Fruit fly (Drosophila melanogaster) whole organism, embryonic: ENCODE data around the gene CG9389.

ENCODE experiments used
- Atf3 ChIP-seq: fragments of 200-800 bp; sonication (Bioruptor generic); optimal IDR thresholded peaks from 3 replicates; lab custom pipeline; 2016; ENCODE audit warnings: missing biosample characterization, missing genetic modification characterization
- CG10959 ChIP-seq: fragments of 200-800 bp; sonication (Bioruptor generic); IDR thresholded peaks from 2 replicates; pipeline ENCODE4 v1.3.6; 2022; ENCODE audit warnings: missing biosample characterization, missing genetic modification characterization
- CG11093 ChIP-seq: fragments of 200-800 bp; sonication (Bioruptor generic); IDR thresholded peaks from 3 replicates; pipeline ENCODE4 v1.3.6; 2022; ENCODE audit warnings: missing biosample characterization, missing genetic modification characterization
- CG11504 ChIP-seq: fragments of 200-800 bp; sonication (Bioruptor generic); optimal IDR thresholded peaks from 3 replicates; lab custom pipeline; 2019; ENCODE audit warnings: missing biosample characterization, mild to moderate bottlenecking, missing genetic modification characterization, moderate library complexity
- CG12071 ChIP-seq: fragments of 200-800 bp; sonication (Bioruptor generic); optimal IDR thresholded peaks from 3 replicates; lab custom pipeline; 2018; ENCODE audit warnings: missing biosample characterization, mild to moderate bottlenecking, missing genetic modification characterization
- CG12155 ChIP-seq: fragments of 200-800 bp; sonication (Bioruptor generic); optimal IDR thresholded peaks from 3 replicates; lab custom pipeline; 2016; ENCODE audit warnings: missing biosample characterization, missing genetic modification characterization
- CG16863 ChIP-seq: fragments of 200-800 bp; sonication (Bioruptor generic); optimal IDR thresholded peaks from 3 replicates; lab custom pipeline; 2016; ENCODE audit warnings: missing biosample characterization, missing genetic modification characterization
- CG2120 ChIP-seq: fragments of 200-800 bp; sonication (Bioruptor generic); optimal IDR thresholded peaks from 3 replicates; lab custom pipeline; 2016; ENCODE audit warnings: missing biosample characterization, missing genetic modification characterization
- CG2875 ChIP-seq: fragments of 200-800 bp; sonication (Bioruptor generic); optimal IDR thresholded peaks from 2 replicates; lab custom pipeline; 2017; ENCODE audit warnings: missing biosample characterization, mild to moderate bottlenecking, missing genetic modification characterization, missing genetic modification reagents
- CG30403 ChIP-seq: fragments of 200-800 bp; sonication (Bioruptor generic); optimal IDR thresholded peaks from 3 replicates; lab custom pipeline; 2016; ENCODE audit warnings: missing biosample characterization, missing genetic modification characterization
- CG31441 ChIP-seq: fragments of 200-800 bp; sonication (Bioruptor generic); IDR thresholded peaks from 2 replicates; pipeline ENCODE4 v1.3.6; 2022; ENCODE audit warnings: missing biosample characterization, missing genetic modification characterization
- CG6254 ChIP-seq: fragments of 200-800 bp; sonication (Bioruptor generic); optimal IDR thresholded peaks from 3 replicates; lab custom pipeline; 2017; ENCODE audit warnings: mild to moderate bottlenecking, missing biosample characterization, missing genetic modification reagents, missing genetic modification characterization
- CG8388 ChIP-seq: fragments of 200-800 bp; sonication (Bioruptor generic); optimal IDR thresholded peaks from 2 replicates; lab custom pipeline; 2019; ENCODE audit warnings: missing biosample characterization, mild to moderate bottlenecking, missing genetic modification characterization, moderate library complexity
- CG8478 ChIP-seq: fragments of >200 bp; optimal IDR thresholded peaks from 2 replicates; lab custom pipeline; 2018
- Chrac-16 ChIP-seq: fragments of 200-800 bp; sonication (Bioruptor generic); optimal IDR thresholded peaks from 3 replicates; lab custom pipeline; 2016; ENCODE audit warnings: missing biosample characterization, missing genetic modification characterization
- HHEX ChIP-seq: fragments of 200-800 bp; sonication (Bioruptor generic); optimal IDR thresholded peaks from 3 replicates; lab custom pipeline; 2017; ENCODE audit warnings: missing biosample characterization, mild to moderate bottlenecking, missing genetic modification characterization, missing genetic modification reagents
- Hr51 ChIP-seq, 2 experiments: fragments of 200-800 bp; sonication (Bioruptor generic); optimal IDR thresholded peaks; 2 replicates in 1 of 2; 3 replicates in 1 of 2; lab custom pipeline; 2016 to 2018; ENCODE audit warnings: missing biosample characterization in 2 of 2, missing genetic modification characterization in 2 of 2, mild to moderate bottlenecking in 1 of 2, moderate library complexity in 1 of 2
- Hr78 ChIP-seq, 2 experiments: fragments of 200-800 bp in 1 of 2; fragments of >200 bp in 1 of 2; sonication (Bioruptor generic) in 1 of 2; optimal IDR thresholded peaks; 2 replicates each; lab custom pipeline; 2017 to 2019; ENCODE audit warnings: missing biosample characterization in 2 of 2, missing genetic modification characterization in 2 of 2, mild to moderate bottlenecking in 1 of 2, moderate library complexity in 1 of 2
- Kr ChIP-seq: fragments of 200-800 bp; sonication (Bioruptor generic); optimal IDR thresholded peaks from 2 replicates; lab custom pipeline; 2017; ENCODE audit warnings: missing biosample characterization, mild to moderate bottlenecking, missing genetic modification characterization
- Pdp1 ChIP-seq, 2 experiments: fragments of 200-800 bp; sonication (Bioruptor generic); optimal IDR thresholded peaks; 3 replicates each; lab custom pipeline; 2016; ENCODE audit warnings: missing biosample characterization in 2 of 2, missing genetic modification characterization in 2 of 2, mild to moderate bottlenecking in 1 of 2, moderate library complexity in 1 of 2
- Ravus ChIP-seq: fragments of 200-800 bp; sonication (Bioruptor generic); IDR thresholded peaks from 2 replicates; pipeline ENCODE4 v1.3.6; 2022; ENCODE audit warnings: missing biosample characterization, missing genetic modification characterization
- Rfx ChIP-seq: fragments of 200-800 bp; sonication (Bioruptor generic); IDR thresholded peaks from 2 replicates; pipeline ENCODE4 v1.3.6; 2022; ENCODE audit warnings: missing biosample characterization, missing genetic modification characterization
- Stat92E ChIP-seq, 3 experiments: fragments of >200 bp in 2 of 3; fragments of 200-800 bp in 1 of 3; sonication (Bioruptor generic) in 1 of 3; optimal IDR thresholded peaks; 2 replicates each; lab custom pipeline; 2017 to 2019; ENCODE audit warnings: missing biosample characterization in 3 of 3, missing genetic modification characterization in 3 of 3, mild to moderate bottlenecking in 1 of 3, moderate library complexity in 1 of 3
- Vsx1 ChIP-seq: fragments of 200-800 bp; sonication (Bioruptor generic); optimal IDR thresholded peaks from 2 replicates; lab custom pipeline; 2017; ENCODE audit warnings: missing biosample characterization, mild to moderate bottlenecking, missing genetic modification characterization, missing genetic modification reagents
- Xbp1 ChIP-seq: fragments of 200-800 bp; sonication (Bioruptor generic); optimal IDR thresholded peaks from 3 replicates; lab custom pipeline; 2016; ENCODE audit warnings: missing biosample characterization, mild to moderate bottlenecking, missing genetic modification characterization
- bigmax ChIP-seq: fragments of 200-800 bp; sonication (Bioruptor generic); optimal IDR thresholded peaks from 2 replicates; lab custom pipeline; 2018; ENCODE audit warnings: missing biosample characterization, mild to moderate bottlenecking, missing genetic modification characterization
- bowl ChIP-seq: fragments of 200-800 bp; sonication (Bioruptor generic); IDR thresholded peaks from 2 replicates; pipeline ENCODE4 v1.3.6; 2022; ENCODE audit warnings: missing biosample characterization, missing genetic modification characterization
- caup ChIP-seq: fragments of 200-800 bp; sonication (Bioruptor generic); optimal IDR thresholded peaks from 3 replicates; lab custom pipeline; 2017; ENCODE audit warnings: missing biosample characterization, mild to moderate bottlenecking, missing genetic modification characterization, moderate library complexity; ENCODE audit not compliant: severe bottlenecking
- da ChIP-seq: fragments of 200-800 bp; sonication (Bioruptor generic); optimal IDR thresholded peaks from 2 replicates; lab custom pipeline; 2016; ENCODE audit warnings: missing biosample characterization, missing genetic modification characterization
- esg ChIP-seq: fragments of 200-800 bp; sonication (Bioruptor generic); conservative IDR thresholded peaks from 2 replicates; pipeline ENCODE4 v1.3.6; 2022; ENCODE audit warnings: missing biosample characterization, missing genetic modification characterization
- eve ChIP-seq, 2 experiments: fragments of >200 bp; optimal IDR thresholded peaks; 2 replicates each; lab custom pipeline; 2017; ENCODE audit warnings: missing biosample characterization in 2 of 2, missing genetic modification characterization in 2 of 2
- ewg ChIP-seq: fragments of 200-800 bp; sonication (Bioruptor generic); optimal IDR thresholded peaks from 3 replicates; lab custom pipeline; 2017; ENCODE audit warnings: mild to moderate bottlenecking, missing biosample characterization, missing genetic modification reagents, missing genetic modification characterization
- fd3F ChIP-seq: fragments of 200-800 bp; sonication (Bioruptor generic); optimal IDR thresholded peaks from 2 replicates; lab custom pipeline; 2018; ENCODE audit warnings: missing biosample characterization, mild to moderate bottlenecking, missing genetic modification characterization, moderate library complexity
- fru ChIP-seq: fragments of >200 bp; optimal IDR thresholded peaks from 2 replicates; lab custom pipeline; 2017
- gem ChIP-seq: fragments of 200-800 bp; sonication (Bioruptor generic); optimal IDR thresholded peaks from 2 replicates; lab custom pipeline; 2019; ENCODE audit warnings: missing biosample characterization, mild to moderate bottlenecking, missing genetic modification characterization, moderate library complexity
- inv ChIP-seq: fragments of 200-800 bp; sonication (Bioruptor generic); IDR thresholded peaks from 2 replicates; pipeline ENCODE4 v1.3.6; 2022; ENCODE audit warnings: missing biosample characterization, missing genetic modification characterization; ENCODE audit not compliant: partially characterized antibody
- jumu ChIP-seq: fragments of 200-800 bp; sonication (Bioruptor generic); optimal IDR thresholded peaks from 3 replicates; lab custom pipeline; 2016; ENCODE audit warnings: missing biosample characterization, missing genetic modification characterization
- klu ChIP-seq: fragments of 200-800 bp; sonication (Bioruptor generic); IDR thresholded peaks from 2 replicates; pipeline ENCODE4 v1.3.6; 2022; ENCODE audit warnings: missing biosample characterization, missing genetic modification characterization
- lov ChIP-seq, 2 experiments: fragments of 200-800 bp in 1 of 2; fragments of >200 bp in 1 of 2; sonication (Bioruptor generic) in 1 of 2; IDR thresholded peaks in 1 of 2; optimal IDR thresholded peaks in 1 of 2; 2 replicates in 1 of 2; 3 replicates in 1 of 2; pipeline versions ENCODE4 v1.3.6 to Lab custom; 2017 to 2022; ENCODE audit warnings: missing biosample characterization in 1 of 2, missing genetic modification characterization in 1 of 2
- pho ChIP-seq: fragments of 200-800 bp; sonication (Bioruptor generic); optimal IDR thresholded peaks from 2 replicates; lab custom pipeline; 2016; ENCODE audit warnings: missing biosample characterization, missing genetic modification characterization
- psq ChIP-seq: fragments of 200-800 bp; sonication (Bioruptor generic); optimal IDR thresholded peaks from 2 replicates; lab custom pipeline; 2017; ENCODE audit warnings: missing biosample characterization, missing genetic modification characterization
- sisA ChIP-seq: fragments of 200-800 bp; sonication (Bioruptor generic); IDR thresholded peaks from 2 replicates; pipeline ENCODE4 v1.3.6; 2022; ENCODE audit warnings: missing biosample characterization, missing genetic modification characterization
- sqz ChIP-seq: fragments of 200-800 bp; sonication (Bioruptor generic); optimal IDR thresholded peaks from 3 replicates; lab custom pipeline; 2018; ENCODE audit warnings: missing biosample characterization, mild to moderate bottlenecking, missing genetic modification characterization
- stwl ChIP-seq: fragments of 200-800 bp; sonication (Bioruptor generic); optimal IDR thresholded peaks from 3 replicates; lab custom pipeline; 2018; ENCODE audit warnings: missing biosample characterization, mild to moderate bottlenecking, missing genetic modification characterization, moderate library complexity

CG9389 gene

DNA sequence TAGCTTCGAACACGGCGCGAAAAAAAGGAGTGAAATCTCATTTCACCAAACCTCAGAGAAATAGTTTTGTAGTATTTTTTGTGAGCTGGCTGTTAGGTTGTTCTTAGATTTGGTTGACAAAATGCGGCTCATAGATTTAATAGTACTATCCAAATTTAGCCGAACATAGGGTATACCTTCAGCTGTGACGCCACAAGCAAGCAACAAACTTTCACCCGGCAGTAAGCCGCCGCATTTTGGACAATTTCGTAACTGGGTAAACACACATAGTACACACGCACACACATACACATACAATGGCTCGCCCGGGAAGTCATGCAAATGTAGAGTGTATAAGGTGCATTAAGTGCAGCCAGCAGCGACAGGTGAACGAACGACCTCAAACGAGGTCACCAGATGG is 11.1 kb downstream of the CG9389 start (continued):
- TF ChIP-seq CG11504 (tag; lab: Kevin White, UChicago) (peak; percentile 45), inv (GFP tag; lab: Robert Waterston, UW) (no peak), psq (GFP tag; lab: Kevin White, UChicago) (no peak), Xbp1 (GFP tag; lab: Kevin White, UChicago) (peak; percentile 22), CG31441 (0 out of 2 replicates have a peak, but pooled peaks have one; percentile 14), CG11093 (GFP tag; lab: Robert Waterston, UW) (no peak), CG6254 (GFP tag; lab: Kevin White, UChicago) (peak; percentile 9), CG12071 (GFP tag; lab: Kevin White, UChicago) (peak; percentile 3), ewg (GFP tag; lab: Kevin White, UChicago) (peak; percentile 32), CG2875 (peak; percentile 19), sisA (GFP tag; lab: Robert Waterston, UW) (peak; percentile 44), Rfx (GFP tag; lab: Robert Waterston, UW) (no peak), jumu (GFP tag; lab: Kevin White, UChicago) (peak; percentile 3)
- TF ChIP-seq, all 482 proteins: peak for 61

DNA sequence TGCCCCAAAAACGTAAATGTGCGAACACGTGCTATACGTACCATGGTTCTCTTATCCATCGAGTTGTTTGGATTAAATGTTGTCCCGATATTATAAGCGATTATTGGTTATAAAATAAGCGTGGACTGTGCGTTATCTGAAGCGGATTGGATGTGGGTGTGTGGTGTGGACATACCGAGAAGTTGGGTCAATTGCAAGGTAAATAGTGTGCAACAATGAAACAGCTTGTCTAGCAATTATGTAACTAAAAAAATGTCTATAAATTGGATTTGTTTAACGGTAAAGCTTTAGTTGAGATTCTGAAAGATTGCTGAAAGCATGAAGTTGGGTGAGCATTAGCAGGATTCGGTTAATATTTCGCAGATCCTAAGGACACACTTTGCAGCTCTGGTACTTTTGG is 12.6 kb downstream of the CG9389 start, which contains the start of gene CG43218:
Gene CG43218 (plus strand): TSS at position 290 of the 400 bp plus-strand sequence.
- TF ChIP-seq CG8388 (GFP tag; lab: Kevin White, UChicago) (no peak), eve (GFP tag; optimal IDR thresholded peaks at IDR 0.05; lab: Kevin White, UChicago) (peak in 1 of 2 experiments; percentile 7), HHEX (GFP tag; lab: Kevin White, UChicago) (no peak), pho (GFP tag; lab: Kevin White, UChicago) (no peak), CG8478 (lab: Kevin White, UChicago) (no peak), Pdp1 (GFP tag; optimal IDR thresholded peaks at IDR 0.05; lab: Kevin White, UChicago) (peak in 1 of 2 experiments; percentile 69), da (GFP tag; lab: Kevin White, UChicago) (no peak)
- TF ChIP-seq, all 482 proteins: peak for 2

DNA sequence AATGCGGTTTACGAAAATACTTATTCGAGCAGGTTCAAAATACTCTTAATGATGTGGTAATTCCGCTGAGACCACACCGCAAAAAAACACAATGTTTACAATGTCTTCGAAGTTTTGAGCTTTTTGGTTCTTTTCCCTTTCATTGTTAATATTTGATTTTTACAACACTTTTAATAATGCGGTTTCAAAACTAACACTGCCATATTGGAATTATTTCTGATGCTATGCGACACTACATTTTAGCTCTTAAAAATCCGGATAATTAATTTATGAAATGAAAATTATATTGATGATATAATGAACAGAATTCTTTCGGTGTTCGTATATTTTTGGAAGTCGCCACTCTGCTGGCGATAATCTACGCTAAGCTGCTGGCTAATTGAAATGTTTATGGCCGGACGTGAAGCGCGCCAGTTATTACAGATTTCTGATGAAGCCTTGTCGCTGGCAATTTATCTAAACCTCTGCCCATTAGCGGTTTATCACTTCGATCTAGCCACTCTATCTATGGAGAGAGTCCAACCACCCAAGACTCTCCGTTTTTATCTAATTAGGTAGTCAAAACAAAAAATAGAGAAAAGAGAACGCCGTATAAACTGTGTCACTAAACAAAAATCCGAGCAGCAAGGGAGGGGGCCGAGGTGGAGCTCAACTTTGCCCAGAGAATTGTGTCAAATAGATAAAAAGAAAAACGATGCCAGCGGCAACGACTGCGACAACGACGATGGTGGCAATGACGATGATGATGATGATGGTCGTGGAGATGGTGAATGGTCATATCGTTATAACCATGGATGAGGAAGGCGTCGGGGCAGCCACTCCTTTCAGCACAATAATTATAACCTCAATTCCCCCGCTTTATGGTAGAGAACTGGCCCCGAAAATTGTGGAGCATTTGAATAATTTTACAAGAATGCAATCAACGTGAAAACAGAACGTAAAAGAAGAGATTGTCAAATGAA is 14.0 kb downstream of the CG9389 start:
- TF ChIP-seq Hr51 (GFP tag; optimal IDR thresholded peaks at IDR 0.05; lab: Kevin White, UChicago) (peak in 1 of 2 experiments; percentile 16), CG30403 (no peak), Hr78 (GFP tag; optimal IDR thresholded peaks at IDR 0.05; lab: Kevin White, UChicago) (peak in 1 of 2 experiments; percentile 69), Chrac-16 (GFP tag; lab: Kevin White, UChicago) (no peak), gem (tag; lab: Kevin White, UChicago) (peak; percentile 0), CG11504 (tag; lab: Kevin White, UChicago) (peak; percentile 15), fru (lab: Kevin White, UChicago) (no peak), Stat92E (GFP tag; optimal IDR thresholded peaks at IDR 0.05; lab: Kevin White, UChicago) (peak in 1 of 3 experiments; percentile 4), CG12155 (GFP tag; lab: Kevin White, UChicago) (no peak), CG2120 (GFP tag; lab: Kevin White, UChicago) (peak; percentile 17), klu (no peak), bigmax (GFP tag; lab: Kevin White, UChicago) (peak; percentile 32), Kr (GFP tag; lab: Kevin White, UChicago) (no peak), fd3F (no peak), lov (optimal IDR thresholded peaks at IDR 0.05; lab: Kevin White, UChicago) (no peak), lov (GFP tag; IDR thresholded peaks at IDR 0.05; lab: Robert Waterston, UW) (no peak), sqz (GFP tag; lab: Kevin White, UChicago) (peak; percentile 32), Vsx1 (GFP tag; lab: Kevin White, UChicago) (peak; percentile 17), Ravus (no peak), caup (GFP tag; lab: Kevin White, UChicago) (no peak), CG10959 (no peak), stwl (tag; lab: Kevin White, UChicago) (no peak), CG16863 (GFP tag; lab: Kevin White, UChicago) (no peak), bowl (GFP tag; lab: Robert Waterston, UW) (no peak), esg (GFP tag; lab: Robert Waterston, UW) (no peak), Atf3 (GFP tag; lab: Kevin White, UChicago) (no peak)
